Worm (Caenorhabditis elegans) whole organism, midembryonic: Measurements from ENCODE around the gene C54F6.3.

Experiments used
- T22C8.4 ChIP-seq: fragments of 200-800 bp; sonication (Bioruptor generic); IDR thresholded peaks from 2 replicates; pipeline ENCODE4 v1.3.6; 2022; ENCODE audit warnings: missing genetic modification characterization, missing compliant biosample characterization
- ref-1 ChIP-seq: fragments of 200-800 bp; sonication (Bioruptor generic); conservative IDR thresholded peaks from 2 replicates; pipeline ENCODE4 v1.3.6; 2022; ENCODE audit warnings: missing genetic modification reagents, missing genetic modification characterization, missing compliant biosample characterization
- ztf-29 ChIP-seq: fragments of 200-800 bp; sonication (Bioruptor generic); IDR thresholded peaks from 2 replicates; pipeline ENCODE4 v1.3.6; 2022; ENCODE audit warnings: missing genetic modification reagents, missing genetic modification characterization, missing compliant biosample characterization

- TF ChIP-seq ref-1 (GFP tag; lab: Robert Waterston, UW) (no peak), ztf-29 (GFP tag; lab: Robert Waterston, UW) (no peak), T22C8.4 (GFP tag; lab: Robert Waterston, UW) (no peak)
Observed at ce11 chrV:7539015-7539414, 6.0 kb downstream of the C54F6.3 start, which contains the start of gene srh-268.
